Fruit fly (Drosophila melanogaster) whole organism, wandering third instar larva: Measurements from ENCODE around the gene ATPsynE.

Experiments used
- Abd-B ChIP-seq: fragments of >200 bp; optimal IDR thresholded peaks from 2 replicates; lab custom pipeline; 2017; ENCODE audit warnings: missing biosample characterization, missing genetic modification characterization
- CG32264 ChIP-seq: fragments of 200-800 bp; sonication (Bioruptor generic); optimal IDR thresholded peaks from 2 replicates; lab custom pipeline; 2016; ENCODE audit warnings: missing biosample characterization, missing genetic modification characterization
- CrebA ChIP-seq: fragments of 200-800 bp; sonication (Bioruptor generic); optimal IDR thresholded peaks from 2 replicates; lab custom pipeline; 2016; ENCODE audit warnings: missing biosample characterization, mild to moderate bottlenecking, missing genetic modification characterization, borderline replicate concordance
- Dfd ChIP-seq: fragments of >200 bp; optimal IDR thresholded peaks from 2 replicates; lab custom pipeline; 2017; ENCODE audit warnings: missing biosample characterization, missing genetic modification characterization
- Dif ChIP-seq: fragments of 200-275, 200-300 bp; sonication (Bioruptor generic); optimal IDR thresholded peaks from 2 replicates; lab custom pipeline; 2018; ENCODE audit warnings: missing biosample characterization, missing genetic modification characterization; ENCODE audit not compliant: partially characterized antibody
- GATAd ChIP-seq: sonication (Bioruptor generic); optimal IDR thresholded peaks from 2 replicates; lab custom pipeline; 2016; ENCODE audit warnings: missing biosample characterization, missing genetic modification characterization
- HLH106 ChIP-seq: fragments of 200-800 bp; optimal IDR thresholded peaks from 3 replicates; lab custom pipeline; 2019; ENCODE audit warnings: missing biosample characterization, mild to moderate bottlenecking, missing genetic modification characterization, moderate library complexity
- Hr78 ChIP-seq: fragments of >200 bp; optimal IDR thresholded peaks from 2 replicates; lab custom pipeline; 2017; ENCODE audit warnings: missing biosample characterization, missing genetic modification characterization
- Hr83 ChIP-seq: fragments of 200-300 bp; sonication (Bioruptor generic); optimal IDR thresholded peaks from 2 replicates; lab custom pipeline; 2016; ENCODE audit warnings: missing biosample characterization, mild to moderate bottlenecking, missing genetic modification characterization, moderate library complexity; ENCODE audit not compliant: poor library complexity, severe bottlenecking
- Jra ChIP-seq: sonication (Bioruptor generic); optimal IDR thresholded peaks from 2 replicates; lab custom pipeline; 2016; ENCODE audit warnings: missing biosample characterization, missing genetic modification characterization
- Mio ChIP-seq: sonication (Bioruptor generic); optimal IDR thresholded peaks from 2 replicates; lab custom pipeline; 2016; ENCODE audit warnings: missing biosample characterization, missing genetic modification characterization
- Myc ChIP-seq: fragments of >200 bp; optimal IDR thresholded peaks from 2 replicates; lab custom pipeline; 2017
- N ChIP-seq: fragments of >200 bp; optimal IDR thresholded peaks from 2 replicates; lab custom pipeline; 2018; ENCODE audit warnings: missing biosample characterization, missing external identifiers, missing genetic modification characterization
- OdsH ChIP-seq: fragments of 200-800 bp; sonication (Bioruptor generic); optimal IDR thresholded peaks from 2 replicates; lab custom pipeline; 2016; ENCODE audit warnings: missing biosample characterization, mild to moderate bottlenecking, missing genetic modification characterization
- Rel ChIP-seq, 2 experiments: fragments of 200-800 bp; sonication (Bioruptor generic) in 1 of 2; optimal IDR thresholded peaks; 2 replicates in 1 of 2; 3 replicates in 1 of 2; lab custom pipeline; 2016 to 2019; ENCODE audit warnings: mild to moderate bottlenecking in 2 of 2, missing biosample characterization in 2 of 2, missing genetic modification characterization in 2 of 2, moderate library complexity in 1 of 2
- Sp1 ChIP-seq: fragments of 200-800 bp; sonication (Bioruptor generic); optimal IDR thresholded peaks from 3 replicates; lab custom pipeline; 2019; ENCODE audit warnings: missing biosample characterization, mild to moderate bottlenecking, missing genetic modification characterization, moderate library complexity
- Vsx2 ChIP-seq: fragments of 200-300, 225-300 bp; sonication (Bioruptor generic); optimal IDR thresholded peaks from 2 replicates; lab custom pipeline; 2018; ENCODE audit warnings: missing biosample characterization, missing genetic modification characterization; ENCODE audit not compliant: partially characterized antibody
- br ChIP-seq: fragments of 200-800 bp; sonication (Bioruptor generic); optimal IDR thresholded peaks from 2 replicates; lab custom pipeline; 2016; ENCODE audit warnings: missing biosample characterization, missing genetic modification characterization
- brk ChIP-seq: fragments of 200-800 bp; sonication (Bioruptor generic); optimal IDR thresholded peaks from 2 replicates; lab custom pipeline; 2016; ENCODE audit warnings: missing biosample characterization, mild to moderate bottlenecking, missing genetic modification characterization
- dl ChIP-seq, 2 experiments: fragments of 175-275, 200-275 bp in 1 of 2; fragments of 200-275 bp in 1 of 2; sonication (Bioruptor generic); optimal IDR thresholded peaks; lab custom pipeline; 2018; ENCODE audit warnings: mild to moderate bottlenecking in 2 of 2, missing biosample characterization in 2 of 2, missing genetic modification characterization in 2 of 2, moderate library complexity in 2 of 2; ENCODE audit not compliant: partially characterized antibody in 2 of 2, insufficient read depth in 1 of 2
- dmrt93B ChIP-seq: fragments of 200-800 bp; sonication (Bioruptor generic); optimal IDR thresholded peaks from 2 replicates; lab custom pipeline; 2018; ENCODE audit warnings: missing biosample characterization, mild to moderate bottlenecking, missing genetic modification characterization
- dsf ChIP-seq: sonication (Bioruptor generic); optimal IDR thresholded peaks from 2 replicates; lab custom pipeline; 2016; ENCODE audit warnings: missing biosample characterization, missing genetic modification characterization, borderline replicate concordance
- ey ChIP-seq: fragments of 200-800 bp; sonication (Bioruptor generic); optimal IDR thresholded peaks from 2 replicates; lab custom pipeline; 2016; ENCODE audit warnings: missing biosample characterization, missing genetic modification characterization
- foxo ChIP-seq, 2 experiments: fragments of 200-800 bp; sonication (Bioruptor generic); optimal IDR thresholded peaks; 2 replicates in 1 of 2; 3 replicates in 1 of 2; lab custom pipeline; 2016 to 2017; ENCODE audit warnings: missing biosample characterization in 2 of 2, missing genetic modification characterization in 2 of 2
- fru ChIP-seq: fragments of 200-800 bp; sonication (Bioruptor generic); optimal IDR thresholded peaks from 3 replicates; lab custom pipeline; 2016; ENCODE audit warnings: missing biosample characterization, mild to moderate bottlenecking, missing genetic modification characterization
- h ChIP-seq: fragments of 200-800 bp; sonication (Bioruptor generic); optimal IDR thresholded peaks from 3 replicates; lab custom pipeline; 2016; ENCODE audit warnings: missing biosample characterization, mild to moderate bottlenecking, missing genetic modification characterization
- jim ChIP-seq: fragments of 175-275, 200-325 bp; sonication (Bioruptor generic); optimal IDR thresholded peaks from 2 replicates; lab custom pipeline; 2016; ENCODE audit warnings: missing biosample characterization, mild to moderate bottlenecking, missing genetic modification characterization
- lola ChIP-seq: fragments of >200 bp; optimal IDR thresholded peaks from 2 replicates; lab custom pipeline; 2017; ENCODE audit warnings: missing biosample characterization, missing genetic modification characterization
- pan ChIP-seq: fragments of >200 bp; optimal IDR thresholded peaks from 2 replicates; lab custom pipeline; 2017
- psq ChIP-seq: fragments of 200-800 bp; sonication (Bioruptor generic); optimal IDR thresholded peaks from 3 replicates; lab custom pipeline; 2017; ENCODE audit warnings: missing biosample characterization, mild to moderate bottlenecking, missing genetic modification characterization, moderate library complexity
- rgr ChIP-seq: fragments of 200-800 bp; sonication (Bioruptor generic); optimal IDR thresholded peaks from 3 replicates; lab custom pipeline; 2016; ENCODE audit warnings: missing biosample characterization, mild to moderate bottlenecking, missing genetic modification characterization
- sage ChIP-seq: fragments of 200-800 bp; sonication (Bioruptor generic); optimal IDR thresholded peaks from 2 replicates; lab custom pipeline; 2016; ENCODE audit warnings: missing biosample characterization, mild to moderate bottlenecking, missing genetic modification characterization
- sv ChIP-seq: fragments of 200-800 bp; sonication (Bioruptor generic); optimal IDR thresholded peaks from 3 replicates; lab custom pipeline; 2016; ENCODE audit warnings: missing biosample characterization, missing genetic modification characterization
- tai ChIP-seq: sonication (Bioruptor generic); optimal IDR thresholded peaks from 2 replicates; lab custom pipeline; 2016; ENCODE audit warnings: missing biosample characterization, missing genetic modification characterization
- usp ChIP-seq: fragments of >200 bp; optimal IDR thresholded peaks from 2 replicates; lab custom pipeline; 2017; ENCODE audit warnings: missing biosample characterization, missing genetic modification characterization
- woc ChIP-seq: sonication (Bioruptor generic); optimal IDR thresholded peaks from 2 replicates; lab custom pipeline; 2016; ENCODE audit warnings: missing biosample characterization, mild to moderate bottlenecking, missing genetic modification characterization

The ATPsynE gene

dm6 chr3R:14344767-14345166 lies 18.0 kb downstream of the ATPsynE start:
- TF ChIP-seq Dfd (GFP tag; lab: Kevin White, UChicago) (peak; percentile 74), Sp1 (GFP tag; lab: Kevin White, UChicago) (no peak), HLH106 (no peak)

- TF ChIP-seq jim (GFP tag; lab: Kevin White, UChicago): no peak
- peak; percentile 3 for TF ChIP-seq rgr (GFP tag; lab: Kevin White, UChicago)
- peak; percentile 38 for TF ChIP-seq sv (GFP tag; lab: Kevin White, UChicago)
- no peak for TF ChIP-seq Sp1 (GFP tag; lab: Kevin White, UChicago)
- peak; percentile 58 to 69 for TF ChIP-seq dl (GFP tag; optimal IDR thresholded peaks at IDR 0.05; lab: Kevin White, UChicago; ENCODE audit: insufficient read depth in 1 of 2, partially characterized antibody in 2 of 2)
- TF ChIP-seq tai (GFP tag; lab: Kevin White, UChicago): no peak
- no peak for TF ChIP-seq OdsH
- TF ChIP-seq pan: no peak
- TF ChIP-seq ey: peak; percentile 13
- TF ChIP-seq h (GFP tag; lab: Kevin White, UChicago): peak; percentile 12
- no peak for TF ChIP-seq dsf
- TF ChIP-seq fru (GFP tag; lab: Kevin White, UChicago): no peak
- TF ChIP-seq foxo (GFP tag; optimal IDR thresholded peaks at IDR 0.05; lab: Kevin White, UChicago): peak in 1 of 2 experiments; percentile 25
- TF ChIP-seq Dif (GFP tag; lab: Kevin White, UChicago): peak; percentile 46
- no peak for TF ChIP-seq br
- TF ChIP-seq, all 38 proteins: peak for 7
These were observed 20.3 kb downstream of the ATPsynE start for dm6 chr3R:14346838-14347745.

- TF ChIP-seq lola (GFP tag; lab: Kevin White, UChicago) (no peak), Dfd (GFP tag; lab: Kevin White, UChicago) (peak; percentile 40)
These were observed 21.7 kb downstream of the ATPsynE start for dm6 chr3R:14348480-14348879.

dm6 chr3R:14351418-14351817 lies 24.7 kb downstream of the ATPsynE start:
- TF ChIP-seq Rel (GFP tag; optimal IDR thresholded peaks at IDR 0.05; lab: Kevin White, UChicago): no peak
- no peak for TF ChIP-seq Rel (tag; optimal IDR thresholded peaks at IDR 0.05; lab: Kevin White, UChicago)
- TF ChIP-seq sv (GFP tag; lab: Kevin White, UChicago): peak; percentile 43
- no peak for TF ChIP-seq Jra (GFP tag; lab: Kevin White, UChicago)
- TF ChIP-seq foxo (GFP tag; optimal IDR thresholded peaks at IDR 0.05; lab: Kevin White, UChicago): peak in 1 of 2 experiments; percentile 5

- TF ChIP-seq OdsH: peak; percentile 70
- TF ChIP-seq Hr78 (GFP tag; lab: Kevin White, UChicago): no peak
- TF ChIP-seq ey: peak; percentile 14
- no peak for TF ChIP-seq dl (GFP tag; optimal IDR thresholded peaks at IDR 0.05; lab: Kevin White, UChicago; ENCODE audit: insufficient read depth in 1 of 2, partially characterized antibody in 2 of 2)
- TF ChIP-seq h (GFP tag; lab: Kevin White, UChicago): peak; percentile 81
- peak; percentile 31 for TF ChIP-seq br
- peak; percentile 26 for TF ChIP-seq Hr83 (GFP tag; lab: Kevin White, UChicago)
- peak; percentile 10 for TF ChIP-seq Dfd (GFP tag; lab: Kevin White, UChicago)
- no peak for TF ChIP-seq GATAd (GFP tag; lab: Kevin White, UChicago)
- TF ChIP-seq usp (GFP tag; lab: Kevin White, UChicago): no peak
- no peak for TF ChIP-seq dsf
- TF ChIP-seq Jra (GFP tag; lab: Kevin White, UChicago): no peak
- no peak for TF ChIP-seq Rel (GFP tag; optimal IDR thresholded peaks at IDR 0.05; lab: Kevin White, UChicago)
- peak; percentile 57 for TF ChIP-seq Rel (tag; optimal IDR thresholded peaks at IDR 0.05; lab: Kevin White, UChicago)
- peak; percentile 69 for TF ChIP-seq rgr (GFP tag; lab: Kevin White, UChicago)
- TF ChIP-seq sv (GFP tag; lab: Kevin White, UChicago): no peak
- TF ChIP-seq jim (GFP tag; lab: Kevin White, UChicago): no peak
- TF ChIP-seq Vsx2: no peak
- peak; percentile 91 for TF ChIP-seq dmrt93B (GFP tag; lab: Kevin White, UChicago)
- TF ChIP-seq Abd-B (GFP tag; lab: Kevin White, UChicago): no peak
- TF ChIP-seq foxo (GFP tag; optimal IDR thresholded peaks at IDR 0.05; lab: Kevin White, UChicago): peak in 1 of 2 experiments; percentile 84
- TF ChIP-seq Myc (lab: Kevin White, UChicago): no peak
- no peak for TF ChIP-seq pan
- no peak for TF ChIP-seq CG32264 (GFP tag; lab: Kevin White, UChicago)
- peak; percentile 12 for TF ChIP-seq CrebA (GFP tag; lab: Kevin White, UChicago)
- TF ChIP-seq woc (GFP tag; lab: Kevin White, UChicago): no peak
- no peak for TF ChIP-seq Mio (GFP tag; lab: Kevin White, UChicago)
- TF ChIP-seq tai (GFP tag; lab: Kevin White, UChicago): no peak
- no peak for TF ChIP-seq Dif (GFP tag; lab: Kevin White, UChicago)
- TF ChIP-seq brk (GFP tag; lab: Kevin White, UChicago): no peak
- TF ChIP-seq N (GFP tag; lab: Kevin White, UChicago): no peak
- peak; percentile 22 for TF ChIP-seq sage (GFP tag; lab: Kevin White, UChicago)
- TF ChIP-seq Sp1 (GFP tag; lab: Kevin White, UChicago): peak; percentile 85
- peak; percentile 95 for TF ChIP-seq HLH106
- TF ChIP-seq psq (GFP tag; lab: Kevin White, UChicago): peak; percentile 67
These were observed 27.0 kb downstream of the ATPsynE start for dm6 chr3R:14353733-14354152.
